Worm (Caenorhabditis elegans): ENCODE data around the gene glb-34.

Gene glb-34

ce11 chrIV:14594249-14594648 is 21.7 kb upstream of the glb-34 start (continued):
- TF ChIP-seq lin-29 (GFP tag; IDR thresholded peaks at IDR 0.05) (no peak), jun-1 (tag; optimal IDR thresholded peaks at IDR 0.05) (peak; percentile 78), mep-1 (tag; optimal IDR thresholded peaks at IDR 0.05) (peak; percentile 93), daf-8 (GFP tag; IDR thresholded peaks at IDR 0.05) (no peak), nhr-102 (tag; optimal IDR thresholded peaks at IDR 0.05) (peak; percentile 96), pha-4 (GFP tag; IDR thresholded peaks at IDR 0.05) (peak; percentile 77), pha-4 (tag; optimal IDR thresholded peaks at IDR 0.05) (peak; percentile 19), lin-38 (GFP tag; IDR thresholded peaks at IDR 0.05) (peak; percentile 43), daf-16 (GFP tag; optimal IDR thresholded peaks at IDR 0.05) (peak in 1 of 2 experiments; percentile 86), daf-16 (tag; optimal IDR thresholded peaks at IDR 0.05) (peak; percentile 98), nhr-11 (tag; optimal IDR thresholded peaks at IDR 0.05) (peak; percentile 73), skn-1 (tag; optimal IDR thresholded peaks at IDR 0.05) (no peak), lin-13 (GFP tag; optimal IDR thresholded peaks at IDR 0.05) (peak; percentile 44), mdt-29 (GFP tag; IDR thresholded peaks at IDR 0.05) (0 out of 2 replicates have a peak, but pooled peaks have one; percentile 61), F10B5.3 (tag; optimal IDR thresholded peaks at IDR 0.05) (no peak), ama-1 (optimal IDR thresholded peaks at IDR 0.05) (no peak), dve-1 (tag; optimal IDR thresholded peaks at IDR 0.05; ENCODE audit: insufficient read depth) (peak; percentile 99), aha-1 (tag) (peak; percentile 81), mxl-3 (GFP tag; optimal IDR thresholded peaks at IDR 0.05) (peak; percentile 91), php-3 (GFP tag; IDR thresholded peaks at IDR 0.05) (peak; percentile 98), pqm-1 (tag; optimal IDR thresholded peaks at IDR 0.05) (peak; percentile 97), vab-7 (GFP tag; IDR thresholded peaks at IDR 0.05) (no peak)

- TF ChIP-seq egl-43 (GFP tag; IDR thresholded peaks at IDR 0.05) (no peak), dmd-6 (GFP tag; IDR thresholded peaks at IDR 0.05) (no peak), lin-39 (tag; optimal IDR thresholded peaks at IDR 0.05) (no peak), dmd-9 (GFP tag; IDR thresholded peaks at IDR 0.05) (no peak), nhr-48 (tag; optimal IDR thresholded peaks at IDR 0.05) (no peak), saeg-2 (GFP tag; IDR thresholded peaks at IDR 0.05) (no peak), daf-19 (GFP tag; conservative IDR thresholded peaks at IDR 0.05) (no peak)
Observed at ce11 chrIV:14587589-14587988, 15.1 kb upstream of the glb-34 start.

DNA sequence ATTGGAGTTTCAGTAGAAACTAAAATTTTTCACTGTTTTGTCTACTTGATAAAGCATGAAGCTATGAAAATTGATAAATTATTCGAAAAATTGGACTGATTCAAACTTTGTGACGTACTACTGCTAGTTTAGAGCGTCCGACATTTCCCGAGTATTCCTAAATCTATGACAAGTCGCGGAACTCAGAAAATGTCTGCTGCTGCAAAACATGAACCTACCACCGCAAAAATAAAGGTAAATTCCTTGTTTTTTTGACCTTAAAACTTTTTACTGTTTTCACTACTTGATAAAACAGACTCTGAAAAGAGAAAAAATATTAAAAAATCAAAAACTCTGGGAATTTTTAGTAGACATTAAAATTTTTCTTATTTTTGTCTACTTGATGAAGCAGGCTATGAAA is 14.3 kb upstream of the glb-34 start:
- peak; percentile 76 for TF ChIP-seq snpc-1.2 (GFP tag; IDR thresholded peaks at IDR 0.05)
- TF ChIP-seq mxl-2 (GFP tag; conservative IDR thresholded peaks at IDR 0.05) = no peak

DNA sequence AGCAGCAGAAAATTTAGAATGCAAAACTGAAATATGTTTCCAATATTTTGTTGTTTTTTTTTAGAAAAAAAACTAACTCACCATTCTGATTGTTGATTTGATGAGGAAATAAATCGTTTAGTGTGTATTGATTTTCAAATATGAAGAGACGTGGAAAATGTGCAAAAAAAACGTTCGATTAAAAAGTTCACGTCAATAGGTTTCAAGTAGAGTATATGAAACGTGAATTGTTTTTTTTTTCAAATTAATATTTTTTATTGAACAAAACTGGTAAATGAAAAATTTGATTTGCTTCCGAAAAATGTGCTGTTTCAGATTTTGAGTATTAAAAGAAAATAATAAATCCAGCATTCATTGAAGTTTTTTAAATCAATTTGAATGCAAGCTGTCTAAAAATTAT is 8.4 kb upstream of the glb-34 start, which contains the start of gene irld-18:
Gene irld-18, minus strand, starts transcription at position 101 of the 400 bp plus-strand sequence.
- TF ChIP-seq lin-1 (GFP tag; IDR thresholded peaks at IDR 0.05) (no peak), zag-1 (tag; optimal IDR thresholded peaks at IDR 0.05) (no peak), nhr-11 (tag; optimal IDR thresholded peaks at IDR 0.05) (no peak), lin-15B (tag; optimal IDR thresholded peaks at IDR 0.05) (no peak), unc-39 (tag; optimal IDR thresholded peaks at IDR 0.05) (no peak), Y5F2A.4 (GFP tag; optimal IDR thresholded peaks at IDR 0.05) (no peak), pqm-1 (tag; optimal IDR thresholded peaks at IDR 0.05) (no peak), spr-1 (tag; optimal IDR thresholded peaks at IDR 0.05) (no peak), sdz-12 (GFP tag; optimal IDR thresholded peaks at IDR 0.05) (no peak)
